Worm (Caenorhabditis elegans) whole organism, young adult: Measurements from ENCODE around the gene hcp-2.

Experiments used
- B0019.2 ChIP-seq: fragments of 200-800 bp; sonication (Bioruptor generic); conservative IDR thresholded peaks from 2 replicates; pipeline ENCODE4 v1.3.6; 2022; ENCODE audit warnings: missing genetic modification reagents, missing genetic modification characterization, missing compliant biosample characterization
- B0261.1 ChIP-seq: sonication (generic microtip); optimal IDR thresholded peaks from 2 replicates; lab custom pipeline; 2016; ENCODE audit warnings: mild to moderate bottlenecking, missing genetic modification characterization, moderate library complexity, missing compliant biosample characterization
- D2030.7 ChIP-seq: fragments of 200-800 bp; sonication (Bioruptor generic); IDR thresholded peaks from 2 replicates; pipeline ENCODE4 v1.3.6; 2022; ENCODE audit warnings: missing genetic modification reagents, missing genetic modification characterization, missing compliant biosample characterization
- F33H1.4 ChIP-seq: fragments of 200-800 bp; sonication (Bioruptor generic); IDR thresholded peaks from 2 replicates; pipeline ENCODE4 v1.3.6; 2022; ENCODE audit warnings: missing genetic modification reagents, missing genetic modification characterization, missing compliant biosample characterization
- F39B2.1 ChIP-seq: fragments of 200-800 bp; sonication (Bioruptor generic); IDR thresholded peaks from 2 replicates; pipeline ENCODE4 v1.3.6; 2022; ENCODE audit warnings: missing genetic modification reagents, missing genetic modification characterization, missing compliant biosample characterization
- F52B5.7 ChIP-seq: sonication (generic microtip); optimal IDR thresholded peaks from 2 replicates; lab custom pipeline; 2016; ENCODE audit warnings: mild to moderate bottlenecking, missing genetic modification characterization, missing compliant biosample characterization
- K11D2.4 ChIP-seq: fragments of 200-800 bp; sonication (Bioruptor generic); IDR thresholded peaks from 2 replicates; pipeline ENCODE4 v1.3.6; 2022; ENCODE audit warnings: missing genetic modification reagents, missing genetic modification characterization, missing compliant biosample characterization
- T26A5.8 ChIP-seq: sonication (generic microtip); optimal IDR thresholded peaks from 2 replicates; lab custom pipeline; 2016; ENCODE audit warnings: missing genetic modification characterization, missing compliant biosample characterization
- Y56A3A.18 ChIP-seq: fragments of 200-800 bp; sonication (Bioruptor generic); IDR thresholded peaks from 2 replicates; pipeline ENCODE4 v1.3.6; 2022; ENCODE audit warnings: missing genetic modification reagents, missing genetic modification characterization, missing compliant biosample characterization
- Y95B8A.8 ChIP-seq: fragments of 200-800 bp; sonication (Bioruptor generic); IDR thresholded peaks from 2 replicates; pipeline ENCODE4 v1.3.6; 2022; ENCODE audit warnings: missing genetic modification reagents, missing genetic modification characterization, missing compliant biosample characterization
- attf-6 ChIP-seq: fragments of 200-800 bp; sonication (Bioruptor generic); IDR thresholded peaks from 2 replicates; pipeline ENCODE4 v1.3.6; 2022; ENCODE audit warnings: missing genetic modification reagents, missing genetic modification characterization, missing compliant biosample characterization
- bed-1 ChIP-seq: fragments of 200-800 bp; sonication (Bioruptor generic); IDR thresholded peaks from 2 replicates; pipeline ENCODE4 v1.3.6; 2022; ENCODE audit warnings: missing genetic modification reagents, missing genetic modification characterization, missing compliant biosample characterization
- ceh-100 ChIP-seq: fragments of 200-800 bp; sonication (Bioruptor generic); IDR thresholded peaks from 2 replicates; pipeline ENCODE4 v1.3.6; 2022; ENCODE audit warnings: missing genetic modification reagents, missing genetic modification characterization, missing compliant biosample characterization
- ceh-40 ChIP-seq: fragments of 200-800 bp; sonication (Bioruptor generic); IDR thresholded peaks from 2 replicates; pipeline ENCODE4 v1.3.6; 2022; ENCODE audit warnings: missing genetic modification characterization, missing compliant biosample characterization
- ceh-91 ChIP-seq: fragments of 200-800 bp; sonication (Bioruptor generic); IDR thresholded peaks from 2 replicates; pipeline ENCODE4 v1.3.6; 2022; ENCODE audit warnings: missing genetic modification reagents, missing genetic modification characterization, missing compliant biosample characterization
- dox-1 ChIP-seq: fragments of 200-800 bp; sonication (Bioruptor generic); IDR thresholded peaks from 2 replicates; pipeline ENCODE4 v1.3.6; 2022; ENCODE audit warnings: missing genetic modification reagents, missing genetic modification characterization, missing compliant biosample characterization
- dpl-1 ChIP-seq: fragments of 150-350 bp; optimal IDR thresholded peaks from 2 replicates; lab custom pipeline; 2014; ENCODE audit warnings: missing biosample characterization, missing genetic modification reagents, missing genetic modification characterization
- efl-1 ChIP-seq: fragments of 150-350 bp; optimal IDR thresholded peaks from 2 replicates; lab custom pipeline; 2014; ENCODE audit warnings: missing biosample characterization, missing genetic modification reagents, missing genetic modification characterization
- egl-44 ChIP-seq: fragments of 200-800 bp; sonication (Bioruptor generic); IDR thresholded peaks from 2 replicates; pipeline ENCODE4 v1.3.6; 2022; ENCODE audit warnings: missing genetic modification reagents, missing genetic modification characterization, missing compliant biosample characterization
- egrh-3 ChIP-seq: fragments of 200-800 bp; sonication (Bioruptor generic); IDR thresholded peaks from 2 replicates; pipeline ENCODE4 v1.3.6; 2022; ENCODE audit warnings: missing genetic modification reagents, missing genetic modification characterization, missing compliant biosample characterization
- ekl-4 ChIP-seq: fragments of 200-800 bp; sonication (Bioruptor generic); IDR thresholded peaks from 2 replicates; pipeline ENCODE4 v1.3.6; 2022; ENCODE audit warnings: missing genetic modification reagents, missing genetic modification characterization, missing compliant biosample characterization
- hlh-26 ChIP-seq: fragments of 200-800 bp; sonication (Bioruptor generic); conservative IDR thresholded peaks from 2 replicates; pipeline ENCODE4 v1.3.6; 2022; ENCODE audit warnings: missing genetic modification reagents, missing genetic modification characterization, missing compliant biosample characterization
- hsf-1 ChIP-seq: fragments of 200-800 bp; sonication (Bioruptor generic); IDR thresholded peaks from 2 replicates; pipeline ENCODE4 v1.3.6; 2022; ENCODE audit warnings: missing genetic modification reagents, missing genetic modification characterization, missing compliant biosample characterization
- lin-40 ChIP-seq: sonication (generic microtip); optimal IDR thresholded peaks from 2 replicates; lab custom pipeline; 2016; ENCODE audit warnings: missing genetic modification characterization, mild to moderate bottlenecking, missing compliant biosample characterization, missing genotype, missing genetic modification reagents
- lin-54 ChIP-seq: fragments of 200-800 bp; sonication (Bioruptor generic); optimal IDR thresholded peaks from 2 replicates; lab custom pipeline; 2018; ENCODE audit warnings: mild to moderate bottlenecking, missing genetic modification characterization, missing compliant biosample characterization
- lsl-1 ChIP-seq: fragments of 200-800 bp; sonication (Bioruptor generic); optimal IDR thresholded peaks from 2 replicates; lab custom pipeline; 2018; ENCODE audit warnings: mild to moderate bottlenecking, missing genetic modification characterization, moderate library complexity, missing compliant biosample characterization
- madf-10 ChIP-seq: sonication (generic microtip); optimal IDR thresholded peaks from 2 replicates; lab custom pipeline; 2016; ENCODE audit warnings: mild to moderate bottlenecking, missing genetic modification characterization, missing compliant biosample characterization
- madf-3 ChIP-seq: fragments of 200-800 bp; sonication (Bioruptor generic); IDR thresholded peaks from 2 replicates; pipeline ENCODE4 v1.3.6; 2022; ENCODE audit warnings: missing genetic modification reagents, missing genetic modification characterization, missing compliant biosample characterization
- madf-6 ChIP-seq: fragments of 200-800 bp; sonication (Bioruptor generic); IDR thresholded peaks from 2 replicates; pipeline ENCODE4 v1.3.6; 2022; ENCODE audit warnings: missing genetic modification reagents, missing genetic modification characterization, missing compliant biosample characterization
- nfyb-1 ChIP-seq: fragments of 200-800 bp; sonication (Bioruptor generic); IDR thresholded peaks from 2 replicates; pipeline ENCODE4 v1.3.6; 2022; ENCODE audit warnings: missing genetic modification reagents, missing genetic modification characterization, missing compliant biosample characterization
- nhr-179 ChIP-seq: sonication (generic microtip); optimal IDR thresholded peaks from 2 replicates; lab custom pipeline; 2016; ENCODE audit warnings: mild to moderate bottlenecking, missing genetic modification characterization, missing compliant biosample characterization
- pbrm-1 ChIP-seq: fragments of 200-800 bp; sonication (Bioruptor generic); IDR thresholded peaks from 2 replicates; pipeline ENCODE4 v1.3.6; 2022; ENCODE audit warnings: missing genetic modification reagents, missing genetic modification characterization, missing compliant biosample characterization
- rcor-1 ChIP-seq: fragments of 200-800 bp; sonication (Bioruptor generic); IDR thresholded peaks from 2 replicates; pipeline ENCODE4 v1.3.6; 2022; ENCODE audit warnings: missing genetic modification reagents, missing genetic modification characterization, missing compliant biosample characterization
- rec-8 ChIP-seq, 2 experiments: sonication (generic microtip); optimal IDR thresholded peaks; 2 replicates each; lab custom pipeline; 2016; ENCODE audit warnings: mild to moderate bottlenecking in 2 of 2, missing genetic modification characterization in 2 of 2, missing genetic modification reagents in 2 of 2, missing genotype in 2 of 2, missing biosample characterization in 1 of 2, missing compliant biosample characterization in 1 of 2, moderate library complexity in 1 of 2
- repo-1 ChIP-seq: sonication (generic microtip); optimal IDR thresholded peaks from 2 replicates; lab custom pipeline; 2017; ENCODE audit warnings: mild to moderate bottlenecking, missing genetic modification characterization, missing compliant biosample characterization

Gene hcp-2

DNA sequence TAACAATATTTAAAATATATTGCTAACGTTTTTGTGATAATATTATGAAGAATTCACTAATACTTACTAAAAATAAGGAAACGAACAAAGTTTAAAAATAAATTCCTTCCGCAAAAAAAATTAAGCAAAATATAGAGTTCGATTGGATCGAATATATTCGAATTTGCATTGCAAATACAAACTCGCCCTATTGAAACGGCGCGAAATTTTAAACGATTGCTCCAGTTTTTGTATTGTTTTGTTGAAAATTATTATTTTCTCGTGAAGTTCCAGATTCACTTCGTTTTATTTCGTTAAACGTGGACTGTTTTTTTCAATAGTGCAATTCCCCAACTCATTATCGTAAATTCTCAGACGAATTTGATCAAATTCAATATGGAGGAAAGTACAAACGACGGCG, at the start of gene hcp-2, which contains the start of gene atl-1:
Gene hcp-2 (plus strand): TSS at position 353 of the 400 bp plus-strand sequence.
Gene atl-1 (minus strand): TSS at position 89 of the 400 bp plus-strand sequence.
- TF ChIP-seq T26A5.8 (tag; lab: Kevin White, UChicago), result no peak
- peak; percentile 34 for TF ChIP-seq dpl-1 (GFP tag; lab: Kevin White, UChicago)
- TF ChIP-seq madf-6, result peak; percentile 48; the same call in 1 of the 2 replicates
- peak; percentile 26 for TF ChIP-seq lsl-1
- TF ChIP-seq hlh-26 (GFP tag; lab: Robert Waterston, UW), result no peak
- TF ChIP-seq rcor-1, result no peak
- no peak for TF ChIP-seq bed-1
- TF ChIP-seq D2030.7 (GFP tag; lab: Robert Waterston, UW), result 0 out of 2 replicates have a peak, but pooled peaks have one; percentile 14
- TF ChIP-seq nhr-179, result no peak
- TF ChIP-seq efl-1 (GFP tag; lab: Kevin White, UChicago), result peak; percentile 74
- TF ChIP-seq lin-54, result peak; percentile 3

DNA sequence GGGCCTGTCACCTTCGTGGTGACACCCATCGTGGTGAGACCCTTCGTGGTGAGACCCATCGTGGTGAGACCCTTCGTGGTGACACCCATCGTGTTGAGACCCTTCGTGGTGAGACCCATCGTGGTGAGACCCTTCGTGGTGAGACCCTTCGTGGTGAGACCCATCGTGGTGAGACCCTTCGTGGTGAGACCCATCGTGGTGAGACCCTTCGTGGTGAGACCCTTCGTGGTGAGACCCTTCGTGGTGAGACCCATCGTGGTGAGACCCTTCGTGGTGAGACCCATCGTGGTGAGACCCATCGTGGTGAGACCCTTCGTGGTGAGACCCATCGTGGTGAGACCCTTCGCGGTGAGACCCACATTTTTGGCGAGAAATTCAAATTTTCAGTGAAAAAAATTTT, 43.8 kb upstream of the hcp-2 start:
- TF ChIP-seq D2030.7 (GFP tag; lab: Robert Waterston, UW), result peak; percentile 17; the same call in 1 of the 2 replicates
- TF ChIP-seq egrh-3 (GFP tag; lab: Robert Waterston, UW), result peak; percentile 93
- peak; percentile 51 for TF ChIP-seq F33H1.4 (GFP tag; lab: Robert Waterston, UW)

DNA sequence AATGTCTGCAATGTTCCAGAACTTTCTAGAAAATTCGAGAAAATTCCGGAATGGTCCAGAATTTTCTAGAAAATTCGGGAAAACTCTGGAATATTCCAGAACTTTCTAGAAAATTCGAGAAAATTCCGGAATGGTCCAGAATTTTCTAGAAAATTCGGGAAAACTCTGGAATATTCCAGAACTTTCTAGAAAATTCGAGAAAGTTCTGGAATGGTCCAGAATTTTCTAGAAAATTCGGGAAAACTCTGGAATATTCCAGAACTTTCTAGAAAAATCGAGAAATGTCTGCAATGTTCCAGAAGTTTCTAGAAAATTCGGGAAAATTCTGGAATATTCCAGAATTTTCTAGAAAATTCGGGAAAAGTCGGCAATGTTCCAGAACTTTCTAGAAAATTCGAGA, 42.2 kb upstream of the hcp-2 start:
- TF ChIP-seq Y56A3A.18 (GFP tag; lab: Robert Waterston, UW) (peak; percentile 76; the same call in 1 of the 2 replicates), egl-44 (GFP tag; lab: Robert Waterston, UW) (peak; percentile 62; the same call in 1 of the 2 replicates), madf-6 (peak; percentile 67), ceh-40 (GFP tag; lab: Robert Waterston, UW) (0 out of 2 replicates have a peak, but pooled peaks have one; percentile 56), dox-1 (GFP tag; lab: Robert Waterston, UW) (peak; percentile 96), madf-3 (peak; percentile 82), attf-6 (GFP tag; lab: Robert Waterston, UW) (peak; percentile 66), ceh-91 (GFP tag; lab: Robert Waterston, UW) (peak; percentile 12; the same call in 1 of the 2 replicates), rcor-1 (peak; percentile 60), D2030.7 (GFP tag; lab: Robert Waterston, UW) (peak; percentile 59; the same call in 1 of the 2 replicates), hsf-1 (peak; percentile 99), B0019.2 (GFP tag; lab: Robert Waterston, UW) (0 out of 2 replicates have a peak, but pooled peaks have one; percentile 55), pbrm-1 (peak; percentile 69), ekl-4 (GFP tag; lab: Robert Waterston, UW) (peak; percentile 77), Y95B8A.8 (GFP tag; lab: Robert Waterston, UW) (peak; percentile 22; the same call in 1 of the 2 replicates), nfyb-1 (GFP tag; lab: Robert Waterston, UW) (0 out of 2 replicates have a peak, but pooled peaks have one; percentile 40), ceh-100 (GFP tag; lab: Robert Waterston, UW) (peak; percentile 47; the same call in 1 of the 2 replicates), F39B2.1 (GFP tag; lab: Robert Waterston, UW) (0 out of 2 replicates have a peak, but pooled peaks have one; percentile 68), F33H1.4 (GFP tag; lab: Robert Waterston, UW) (peak; percentile 29; the same call in 1 of the 2 replicates), egrh-3 (GFP tag; lab: Robert Waterston, UW) (peak; percentile 66)

DNA sequence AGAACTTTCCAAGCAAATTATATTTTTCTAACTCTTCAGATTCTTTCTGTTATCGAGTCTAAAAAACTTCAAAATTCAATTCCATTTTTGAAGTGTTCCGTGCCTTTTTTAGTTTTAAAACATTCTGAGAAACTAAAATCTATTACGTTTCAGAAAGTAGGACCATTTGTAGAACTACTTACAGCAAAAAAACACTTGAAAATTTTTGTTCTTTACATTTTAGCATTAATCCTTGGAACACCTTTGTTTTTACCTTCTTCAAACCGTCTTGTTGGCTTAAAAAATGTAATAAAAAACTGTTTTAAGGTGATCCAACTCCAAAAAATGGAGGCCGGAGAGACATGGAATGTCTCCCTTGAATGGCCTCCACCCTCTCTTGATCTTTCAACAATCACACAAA, 37.4 kb upstream of the hcp-2 start, which contains the start of gene dop-2:
Gene dop-2 (plus strand): TSS at position 301 of the 400 bp plus-strand sequence.
- TF ChIP-seq B0261.1 (tag; lab: Kevin White, UChicago), result no peak
- TF ChIP-seq madf-6, result no peak
- TF ChIP-seq F52B5.7 (tag; lab: Kevin White, UChicago), result no peak
- TF ChIP-seq K11D2.4 (GFP tag; lab: Robert Waterston, UW), result no peak
- TF ChIP-seq lin-40 (tag; lab: Kevin White, UChicago), result no peak
- TF ChIP-seq madf-10 (tag; lab: Kevin White, UChicago), result no peak
- no peak for TF ChIP-seq bed-1
- no peak for TF ChIP-seq repo-1 (tag; lab: Kevin White, UChicago)
- no peak for TF ChIP-seq rec-8 (tag; optimal IDR thresholded peaks at IDR 0.05; lab: Kevin White, UChicago)
